Fruit fly (Drosophila melanogaster) Kc167 (cell line): Measurements from ENCODE around the gene CG9902.

Experiments
- Myc ChIP-seq: fragments of >200 bp; optimal IDR thresholded peaks from 2 replicates; lab custom pipeline; 2017; ENCODE audit warnings: missing external identifiers
- Sin3A ChIP-seq: fragments of >200 bp; optimal IDR thresholded peaks from 2 replicates; lab custom pipeline; 2018; ENCODE audit warnings: missing external identifiers
- h ChIP-seq: fragments of >200 bp; optimal IDR thresholded peaks from 3 replicates; lab custom pipeline; 2018; ENCODE audit warnings: missing external identifiers
- ttk ChIP-seq: sonication (Bioruptor generic); optimal IDR thresholded peaks from 2 replicates; lab custom pipeline; 2017; ENCODE audit warnings: missing external identifiers

DNA sequence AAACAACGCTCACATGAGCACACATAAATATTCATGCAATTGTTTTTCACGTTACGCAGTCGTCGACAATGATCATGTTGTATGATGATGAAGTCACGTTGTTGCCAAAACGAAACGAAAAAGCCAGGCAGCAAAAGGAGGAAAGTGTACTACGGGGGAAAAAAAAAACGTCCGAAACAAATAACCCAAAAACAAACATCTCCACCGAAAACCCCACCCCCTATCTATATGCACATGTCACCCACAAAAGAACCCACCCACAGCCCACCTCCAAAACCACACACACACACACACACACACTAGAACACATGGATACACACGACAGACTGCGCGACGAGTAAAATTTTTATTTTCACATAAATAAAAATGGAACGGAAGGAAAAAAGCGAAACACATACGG is 27.8 kb upstream of the CG9902 start:
- TF ChIP-seq h (lab: Kevin White, UChicago) (no peak), ttk (lab: Kevin White, UChicago) (no peak), Myc (lab: Kevin White, UChicago) (no peak), Sin3A (lab: Kevin White, UChicago) (no peak)
